Worm (Caenorhabditis elegans): ENCODE measurements around the gene knl-1.

Gene knl-1

ce11 chrIII:8300860-8301396 is 50.5 kb downstream of the knl-1 start:
- TF ChIP-seq ccch-3 (GFP tag; optimal IDR thresholded peaks at IDR 0.05) (no peak), madf-10 (tag; optimal IDR thresholded peaks at IDR 0.05) (no peak), madf-6 (GFP tag; IDR thresholded peaks at IDR 0.05) (no peak), zfh-2 (GFP tag; conservative IDR thresholded peaks at IDR 0.05) (no peak), K11D2.4 (GFP tag; IDR thresholded peaks at IDR 0.05) (no peak), nfyb-1 (GFP tag; IDR thresholded peaks at IDR 0.05) (no peak), attf-3 (GFP tag; conservative IDR thresholded peaks at IDR 0.05) (no peak), unc-130 (GFP tag; optimal IDR thresholded peaks at IDR 0.05) (no peak), lin-54 (GFP tag; optimal IDR thresholded peaks at IDR 0.05) (no peak), T26A5.8 (tag; optimal IDR thresholded peaks at IDR 0.05) (no peak), rpc-1 (optimal IDR thresholded peaks at IDR 0.05) (no peak), rpc-1 (tag; optimal IDR thresholded peaks at IDR 0.05) (no peak), atf-7 (tag; optimal IDR thresholded peaks at IDR 0.05) (no peak), bed-1 (GFP tag; IDR thresholded peaks at IDR 0.05) (no peak), unc-62 (GFP tag; optimal IDR thresholded peaks at IDR 0.05) (no peak)

- TF ChIP-seq snpc-4 (GFP tag; optimal IDR thresholded peaks at IDR 0.05) (no peak), snpc-4 (tag; optimal IDR thresholded peaks at IDR 0.05) (no peak), Y79H2A.3 (GFP tag; conservative IDR thresholded peaks at IDR 0.05) (no peak), T07F8.4 (tag; optimal IDR thresholded peaks at IDR 0.05) (no peak), Y56A3A.18 (GFP tag; IDR thresholded peaks at IDR 0.05) (no peak), fkh-3 (tag; optimal IDR thresholded peaks at IDR 0.05) (no peak)
Observed at ce11 chrIII:8303440-8303839, 53.0 kb downstream of the knl-1 start.

All from whole organism, young adult.